Fruit fly (Drosophila melanogaster) whole organism: ENCODE data around the gene CG7497.

Experiments used
- CG8478 ChIP-seq: fragments of >200 bp; optimal IDR thresholded peaks from 2 replicates; lab custom pipeline; 2018; ENCODE audit warnings: inconsistent platforms
- Dll ChIP-seq: fragments of >200 bp; optimal IDR thresholded peaks from 2 replicates; lab custom pipeline; 2017
- EcR ChIP-seq, 2 experiments: fragments of >200 bp; optimal IDR thresholded peaks; 2 replicates each; lab custom pipeline; 2017; ENCODE audit warnings: missing biosample characterization in 2 of 2, missing genetic modification characterization in 2 of 2, missing genetic modification reagents in 2 of 2
- pan ChIP-seq: fragments of >200 bp; optimal IDR thresholded peaks from 2 replicates; lab custom pipeline; 2017
- psq ChIP-seq: fragments of >200 bp; optimal IDR thresholded peaks from 2 replicates; lab custom pipeline; 2017
- usp ChIP-seq: fragments of >200 bp; optimal IDR thresholded peaks from 2 replicates; lab custom pipeline; 2017; ENCODE audit warnings: missing biosample characterization, missing genetic modification characterization, mixed read lengths

CG7497 gene

dm6 chr3L:17654668-17655050, 21.4 kb downstream of the CG7497 start:
- TF ChIP-seq pan (lab: Kevin White, UChicago) (no peak), Dll (lab: Kevin White, UChicago) (no peak), CG8478 (lab: Kevin White, UChicago) (no peak), psq (lab: Kevin White, UChicago) (no peak), usp (GFP tag; lab: Kevin White, UChicago) (no peak), EcR (GFP tag; optimal IDR thresholded peaks at IDR 0.05; lab: Kevin White, UChicago) (no peak)

DNA sequence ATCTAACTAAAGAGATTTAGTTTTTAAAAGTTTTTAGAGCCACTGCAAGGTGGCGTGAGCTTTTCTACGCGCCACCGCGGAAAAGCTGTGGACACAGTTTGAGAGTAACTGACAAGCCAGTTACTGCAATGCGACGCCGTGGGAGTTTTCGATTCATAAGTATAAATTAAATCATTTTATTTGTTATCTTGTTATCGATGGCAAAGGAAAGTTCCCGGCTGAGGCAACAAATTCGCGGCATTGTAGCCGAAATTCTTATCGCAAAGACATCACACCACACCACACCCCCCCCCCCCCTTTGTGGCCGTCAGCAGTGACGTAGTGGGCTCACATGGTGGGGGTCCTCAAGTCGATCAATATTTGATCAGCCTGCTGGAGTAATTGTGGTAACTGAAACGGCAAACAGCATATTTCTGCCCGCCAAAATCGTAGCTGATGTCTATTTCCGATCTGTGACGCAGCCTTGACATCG, 22.6 kb downstream of the CG7497 start:
- TF ChIP-seq psq (lab: Kevin White, UChicago) (no peak), pan (lab: Kevin White, UChicago) (no peak), usp (GFP tag; lab: Kevin White, UChicago) (no peak)

- TF ChIP-seq Dll (lab: Kevin White, UChicago) = no peak
- no peak for TF ChIP-seq usp (GFP tag; lab: Kevin White, UChicago)
- no peak for TF ChIP-seq CG8478 (lab: Kevin White, UChicago)
- no peak for TF ChIP-seq psq (lab: Kevin White, UChicago)
- no peak for TF ChIP-seq pan (lab: Kevin White, UChicago)
- no peak for TF ChIP-seq EcR (GFP tag; optimal IDR thresholded peaks at IDR 0.05; lab: Kevin White, UChicago)
These were observed 23.6 kb downstream of the CG7497 start for dm6 chr3L:17656716-17657395.

DNA sequence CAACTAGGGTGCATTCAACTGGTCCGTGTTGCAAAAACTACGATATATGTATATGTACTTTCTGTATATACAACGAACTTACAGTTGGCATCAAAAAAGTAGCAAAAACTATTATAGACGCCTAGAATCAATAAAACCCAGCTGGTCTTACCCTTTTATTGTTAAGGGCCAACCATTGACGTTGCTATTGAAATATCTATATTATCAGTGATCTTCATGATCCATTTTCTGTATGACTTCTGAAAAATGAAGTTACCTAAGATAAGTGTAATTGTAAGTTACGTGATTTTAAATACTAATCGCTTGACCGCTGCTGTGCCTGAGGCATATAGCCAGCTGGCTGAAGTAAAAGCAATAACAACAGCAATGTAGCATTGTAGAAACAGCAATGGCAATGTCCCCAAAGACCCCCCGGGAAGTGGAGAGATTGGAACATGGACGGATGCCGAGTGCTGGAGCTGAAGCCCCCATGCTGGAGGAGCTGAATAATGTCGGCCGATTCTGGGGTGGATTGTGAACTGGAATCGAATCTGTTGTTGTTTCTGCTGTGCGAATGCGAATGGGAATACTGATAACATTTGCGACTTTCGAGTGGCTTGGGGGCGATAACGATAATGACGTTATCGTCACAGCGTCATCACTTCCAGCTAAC, 24.6 kb downstream of the CG7497 start:
- no peak for TF ChIP-seq usp (GFP tag; lab: Kevin White, UChicago)
- TF ChIP-seq EcR (GFP tag; optimal IDR thresholded peaks at IDR 0.05; lab: Kevin White, UChicago) = peak in 1 of 2 experiments; percentile 42

DNA sequence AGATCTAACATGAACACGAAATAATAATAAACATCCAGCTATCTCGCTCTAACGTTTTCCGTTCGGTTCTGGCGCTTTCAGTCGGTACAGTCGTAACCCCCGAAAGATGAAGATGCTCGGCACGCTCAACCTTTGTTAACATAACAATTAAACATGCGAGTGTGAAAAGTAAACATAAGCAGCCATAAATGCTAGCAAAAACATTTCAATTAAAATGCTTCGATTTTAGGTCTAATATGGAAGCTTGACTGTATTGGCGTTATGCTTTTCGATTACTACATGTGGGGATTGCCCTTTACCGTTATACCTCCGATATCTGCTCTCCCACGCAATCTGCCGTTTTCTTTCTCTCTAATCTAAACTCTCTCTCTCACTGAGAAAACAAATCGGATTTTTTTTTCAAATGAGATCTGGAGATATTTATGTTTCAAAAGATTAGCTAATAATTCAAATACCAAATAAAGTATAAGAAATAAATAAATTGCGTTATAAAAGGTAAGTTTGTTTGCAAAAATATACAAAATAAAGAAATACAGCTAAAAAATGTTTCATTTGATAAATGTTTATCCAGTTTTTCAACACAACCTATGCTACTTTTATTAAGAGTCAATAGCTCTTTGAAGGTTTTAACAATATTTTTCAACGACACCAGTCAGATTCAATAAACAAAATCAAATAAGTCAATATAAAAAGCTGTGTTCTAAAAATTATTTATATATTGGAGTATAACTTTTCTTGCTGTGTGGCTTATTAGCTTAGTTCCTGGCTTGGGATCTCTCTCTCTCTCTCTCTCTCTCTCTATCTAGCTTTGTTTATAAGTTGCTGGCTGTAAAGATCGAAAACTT, 25.4 kb downstream of the CG7497 start:
- TF ChIP-seq EcR (GFP tag; optimal IDR thresholded peaks at IDR 0.05; lab: Kevin White, UChicago) (no peak), CG8478 (lab: Kevin White, UChicago) (no peak)

DNA sequence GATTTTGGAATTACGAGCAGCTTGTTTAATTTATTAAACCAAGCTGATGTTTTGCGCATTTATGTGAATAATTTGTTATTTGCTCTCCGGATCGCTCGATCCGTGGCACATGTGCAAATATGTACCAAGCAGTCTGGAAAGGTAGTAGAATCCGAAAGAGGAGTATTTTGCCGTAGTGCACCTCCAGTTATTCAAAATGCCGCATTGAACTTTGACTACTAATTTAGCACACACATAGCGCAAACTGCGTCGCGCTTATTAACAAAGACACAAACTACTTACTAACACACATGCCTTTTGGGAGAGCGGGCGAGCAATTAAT, 26.0 kb downstream of the CG7497 start:
- TF ChIP-seq usp (GFP tag; lab: Kevin White, UChicago) = no peak

DNA sequence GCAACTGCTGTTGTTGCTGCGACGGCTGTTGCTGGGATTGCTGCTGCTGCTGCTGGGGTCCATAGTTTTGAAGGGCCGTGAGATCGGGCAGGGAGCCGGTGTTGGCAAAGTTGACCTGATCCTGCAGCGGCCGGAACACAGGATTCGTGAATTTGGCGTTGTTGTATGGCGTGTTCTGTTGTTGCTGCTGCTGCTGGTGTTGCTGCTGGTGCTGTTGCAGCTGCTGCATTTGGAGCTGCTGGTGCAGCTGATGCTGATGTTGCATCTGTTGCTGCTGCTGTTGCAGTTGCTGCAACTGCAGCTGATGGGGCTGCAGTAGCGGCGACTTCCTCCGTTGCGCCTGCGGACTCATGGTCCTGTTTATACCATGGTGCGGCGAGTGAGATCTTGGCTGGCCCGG, 30.4 kb downstream of the CG7497 start:
- no peak for TF ChIP-seq pan (lab: Kevin White, UChicago)
- TF ChIP-seq EcR (GFP tag; optimal IDR thresholded peaks at IDR 0.05; lab: Kevin White, UChicago) = no peak
- no peak for TF ChIP-seq psq (lab: Kevin White, UChicago)
- TF ChIP-seq usp (GFP tag; lab: Kevin White, UChicago) = no peak
- TF ChIP-seq Dll (lab: Kevin White, UChicago) = no peak
- no peak for TF ChIP-seq CG8478 (lab: Kevin White, UChicago)

dm6 chr3L:17665084-17665576, 31.9 kb downstream of the CG7497 start:
- TF ChIP-seq CG8478 (lab: Kevin White, UChicago) (no peak), pan (lab: Kevin White, UChicago) (no peak), EcR (GFP tag; optimal IDR thresholded peaks at IDR 0.05; lab: Kevin White, UChicago) (no peak), usp (GFP tag; lab: Kevin White, UChicago) (no peak)

DNA sequence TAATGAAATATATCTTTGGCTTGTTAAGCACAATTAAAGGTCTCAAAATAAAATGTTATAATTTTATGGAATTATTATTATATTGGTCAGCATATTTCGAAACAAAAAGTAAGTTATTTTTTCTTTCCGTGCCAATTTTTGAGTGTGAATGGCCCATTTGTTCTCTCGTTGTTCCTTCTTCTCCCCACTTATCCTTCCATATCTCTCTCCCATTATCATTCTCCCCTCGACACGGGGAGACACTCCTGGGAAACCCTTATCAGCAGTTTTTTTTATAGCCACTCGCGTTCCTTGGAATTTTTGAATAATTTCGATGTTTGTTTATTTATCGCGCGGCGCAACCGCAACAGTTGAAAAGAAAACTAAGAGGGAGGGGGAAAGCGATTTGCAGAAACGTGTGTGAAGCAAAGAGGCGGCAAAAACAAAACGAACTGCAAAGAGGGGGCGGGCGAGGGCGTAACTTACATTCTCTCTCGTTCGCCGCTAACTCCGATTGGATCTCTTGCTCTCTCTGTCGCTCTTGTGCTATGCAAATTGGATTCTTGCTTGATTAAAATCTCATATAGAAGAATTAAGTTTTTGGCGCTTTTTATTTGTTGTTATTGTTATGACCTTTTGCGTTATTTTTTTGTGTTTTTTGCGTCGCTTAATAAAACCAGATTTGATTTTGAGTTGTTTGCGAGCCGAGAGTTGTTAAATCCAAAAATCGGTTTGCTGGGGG, 34.6 kb downstream of the CG7497 start:
- TF ChIP-seq CG8478 (lab: Kevin White, UChicago) (no peak), Dll (lab: Kevin White, UChicago) (no peak), pan (lab: Kevin White, UChicago) (no peak)

dm6 chr3L:17668386-17668944, 35.2 kb downstream of the CG7497 start:
- TF ChIP-seq Dll (lab: Kevin White, UChicago) = peak; percentile 41
- no peak for TF ChIP-seq usp (GFP tag; lab: Kevin White, UChicago)
- TF ChIP-seq psq (lab: Kevin White, UChicago) = no peak

dm6 chr3L:17668945-17669779, 35.9 kb downstream of the CG7497 start, which contains the start of gene Crtc:
Gene Crtc, minus strand, starts transcription at chr3L:17669234.
- no peak for TF ChIP-seq psq (lab: Kevin White, UChicago)
- TF ChIP-seq pan (lab: Kevin White, UChicago) = no peak
- TF ChIP-seq CG8478 (lab: Kevin White, UChicago) = no peak
- TF ChIP-seq Dll (lab: Kevin White, UChicago) = no peak
- TF ChIP-seq EcR (GFP tag; optimal IDR thresholded peaks at IDR 0.05; lab: Kevin White, UChicago) = no peak
- TF ChIP-seq usp (GFP tag; lab: Kevin White, UChicago) = no peak
